Fruit fly (Drosophila melanogaster): ENCODE measurements around the gene alpha4GT1.
A peak's percentile ranks its signal among the peaks of the same experiment; 100 is the strongest.

The alpha4GT1 gene

dm6 chr2L:3039774-3040173, 16.8 kb upstream of the alpha4GT1 start, which contains the start of the genes cnir and CG17221 (continued):
- TF ChIP-seq Drgx (GFP tag; IDR thresholded peaks at IDR 0.05) (no peak), CG6813 (GFP tag; optimal IDR thresholded peaks at IDR 0.05) (no peak), ap (GFP tag; IDR thresholded peaks at IDR 0.05) (no peak), pan (optimal IDR thresholded peaks at IDR 0.05) (no peak), pan (GFP tag; optimal IDR thresholded peaks at IDR 0.05 in 1 of 2, IDR thresholded peaks at IDR 0.05 in 1 of 2) (no peak), CG15073 (GFP tag; optimal IDR thresholded peaks at IDR 0.05) (no peak), CG12236 (GFP tag; optimal IDR thresholded peaks at IDR 0.05) (peak; percentile 55), dati (GFP tag; IDR thresholded peaks at IDR 0.05) (no peak), CG10147 (GFP tag; optimal IDR thresholded peaks at IDR 0.05) (peak; percentile 55), Myb (GFP tag; optimal IDR thresholded peaks at IDR 0.05) (peak; percentile 93), Vsx1 (GFP tag; optimal IDR thresholded peaks at IDR 0.05) (no peak), CG30020 (tag; optimal IDR thresholded peaks at IDR 0.05) (peak; percentile 59), Xbp1 (GFP tag; optimal IDR thresholded peaks at IDR 0.05) (peak; percentile 76), sens (GFP tag) (peak; percentile 93), ranshi (GFP tag; IDR thresholded peaks at IDR 0.05) (no peak), eve (GFP tag; optimal IDR thresholded peaks at IDR 0.05) (no peak), CG12155 (GFP tag; optimal IDR thresholded peaks at IDR 0.05) (peak; percentile 71), CG2129 (GFP tag; IDR thresholded peaks at IDR 0.05; ENCODE audit: partially characterized antibody) (no peak), Side (GFP tag; optimal IDR thresholded peaks at IDR 0.05) (peak; percentile 77), B-H1 (GFP tag; IDR thresholded peaks at IDR 0.05) (no peak), Ada2b (GFP tag; IDR thresholded peaks at IDR 0.05) (no peak), ara (GFP tag; IDR thresholded peaks at IDR 0.05) (0 out of 2 replicates have a peak, but pooled peaks have one; percentile 12), CG13123 (GFP tag; optimal IDR thresholded peaks at IDR 0.05) (peak; percentile 40), fd102C (GFP tag; optimal IDR thresholded peaks at IDR 0.05) (no peak), chif (GFP tag; optimal IDR thresholded peaks at IDR 0.05) (peak; percentile 50 to 68), seq (GFP tag; IDR thresholded peaks at IDR 0.05) (peak; percentile 49; the same call in 1 of the 2 replicates), CG13894 (tag; optimal IDR thresholded peaks at IDR 0.05) (peak; percentile 66), dmrt11E (tag; optimal IDR thresholded peaks at IDR 0.05) (peak; percentile 51), CG4707 (GFP tag; optimal IDR thresholded peaks at IDR 0.05) (no peak), slbo (GFP tag; IDR thresholded peaks at IDR 0.05) (peak; percentile 67; the same call in 1 of the 2 replicates), Awh (GFP tag; IDR thresholded peaks at IDR 0.05) (0 out of 2 replicates have a peak, but pooled peaks have one; percentile 33), Lim3 (GFP tag; IDR thresholded peaks at IDR 0.05) (no peak), eyg (GFP tag; optimal IDR thresholded peaks at IDR 0.05) (peak; percentile 27), CG14441 (GFP tag; IDR thresholded peaks at IDR 0.05) (0 out of 2 replicates have a peak, but pooled peaks have one; percentile 21), H2.0 (GFP tag; IDR thresholded peaks at IDR 0.05) (peak; percentile 43; the same call in 1 of the 2 replicates), ab (GFP tag; optimal IDR thresholded peaks at IDR 0.05) (no peak), tap (tag; optimal IDR thresholded peaks at IDR 0.05) (peak; percentile 10), CG6683 (GFP tag; optimal IDR thresholded peaks at IDR 0.05) (no peak), dmrt99B (tag; optimal IDR thresholded peaks at IDR 0.05) (peak; percentile 51), CG2875 (GFP tag; optimal IDR thresholded peaks at IDR 0.05) (no peak), Trl (optimal IDR thresholded peaks at IDR 0.05) (no peak), Trl (GFP tag; optimal IDR thresholded peaks at IDR 0.05) (peak; percentile 87), phol (tag; optimal IDR thresholded peaks at IDR 0.05) (peak; percentile 73), wdn (GFP tag; IDR thresholded peaks at IDR 0.05) (no peak), CG10959 (GFP tag; IDR thresholded peaks at IDR 0.05) (no peak), ttk (GFP tag; IDR thresholded peaks at IDR 0.05) (peak; percentile 69; the same call in 1 of the 2 replicates)

Measured in whole organism, embryonic.